Fruit fly (Drosophila melanogaster) whole organism, embryonic: Measurements from ENCODE around the gene CG15475.

Experiments
- Antp ChIP-seq: fragments of 200-800 bp; sonication (Bioruptor generic); optimal IDR thresholded peaks from 3 replicates; lab custom pipeline; 2016; ENCODE audit warnings: missing biosample characterization, missing genetic modification characterization
- Blimp-1 ChIP-seq: fragments of 200-800 bp; sonication (Bioruptor generic); optimal IDR thresholded peaks from 3 replicates; lab custom pipeline; 2018; ENCODE audit warnings: missing biosample characterization, missing genetic modification characterization, mild to moderate bottlenecking, moderate library complexity, missing genetic modification reagents
- CG10979 ChIP-seq: fragments of 200-800 bp; sonication (Bioruptor generic); optimal IDR thresholded peaks from 2 replicates; lab custom pipeline; 2018; ENCODE audit warnings: missing biosample characterization, mild to moderate bottlenecking, missing genetic modification characterization, moderate library complexity
- CG12769 ChIP-seq: fragments of 200-800 bp; sonication (Bioruptor generic); optimal IDR thresholded peaks from 2 replicates; lab custom pipeline; 2019; ENCODE audit warnings: missing biosample characterization, mild to moderate bottlenecking, missing genetic modification characterization, moderate library complexity
- CG16779 ChIP-seq: fragments of 200-800 bp; sonication (Bioruptor generic); IDR thresholded peaks from 2 replicates; pipeline ENCODE4 v1.3.6; 2022; ENCODE audit warnings: missing biosample characterization, missing genetic modification characterization
- CG17568 ChIP-seq: fragments of 200-800 bp; sonication (Bioruptor generic); optimal IDR thresholded peaks from 2 replicates; lab custom pipeline; 2018; ENCODE audit warnings: missing biosample characterization, mild to moderate bottlenecking, missing genetic modification characterization, moderate library complexity
- CG17612 ChIP-seq: fragments of 200-800 bp; sonication (Bioruptor generic); IDR thresholded peaks from 2 replicates; pipeline ENCODE4 v1.3.6; 2022; ENCODE audit warnings: missing biosample characterization, missing genetic modification characterization
- CG17912 ChIP-seq: fragments of 200-800 bp; sonication (Bioruptor generic); optimal IDR thresholded peaks from 2 replicates; lab custom pipeline; 2018; ENCODE audit warnings: missing biosample characterization, mild to moderate bottlenecking, missing genetic modification characterization
- CG18011 ChIP-seq: fragments of 200-800 bp; sonication (Bioruptor generic); optimal IDR thresholded peaks from 2 replicates; lab custom pipeline; 2017; ENCODE audit warnings: missing biosample characterization, missing genetic modification characterization, mild to moderate bottlenecking, moderate library complexity, missing genotype
- CG1832 ChIP-seq: fragments of 200-800 bp; sonication (Bioruptor generic); optimal IDR thresholded peaks from 2 replicates; lab custom pipeline; 2017; ENCODE audit warnings: missing biosample characterization, mild to moderate bottlenecking, missing genetic modification characterization, inconsistent platforms
- CG31365 ChIP-seq: fragments of 200-800 bp; sonication (Bioruptor generic); optimal IDR thresholded peaks from 2 replicates; lab custom pipeline; 2018; ENCODE audit warnings: missing biosample characterization, mild to moderate bottlenecking, missing genetic modification characterization
- CG6683 ChIP-seq: fragments of 200-800 bp; sonication (Bioruptor generic); optimal IDR thresholded peaks from 2 replicates; lab custom pipeline; 2017; ENCODE audit warnings: missing biosample characterization, mild to moderate bottlenecking, missing genetic modification characterization, missing genetic modification reagents
- CG7556 ChIP-seq: fragments of 200-800 bp; sonication (Bioruptor generic); optimal IDR thresholded peaks from 2 replicates; lab custom pipeline; 2017; ENCODE audit warnings: missing biosample characterization, mild to moderate bottlenecking, missing genetic modification characterization
- CG7839 ChIP-seq: fragments of 200-800 bp; sonication (Bioruptor generic); optimal IDR thresholded peaks from 3 replicates; lab custom pipeline; 2018; ENCODE audit warnings: missing biosample characterization, mild to moderate bottlenecking, missing genetic modification characterization, moderate library complexity
- CG7987 ChIP-seq: fragments of 200-800 bp; sonication (Bioruptor generic); optimal IDR thresholded peaks from 2 replicates; lab custom pipeline; 2018; ENCODE audit warnings: missing biosample characterization, mild to moderate bottlenecking, missing genetic modification characterization, moderate library complexity
- CG9817 ChIP-seq: fragments of 200-800 bp; sonication (Bioruptor generic); optimal IDR thresholded peaks from 2 replicates; lab custom pipeline; 2018; ENCODE audit warnings: missing biosample characterization, mild to moderate bottlenecking, missing genetic modification characterization, moderate library complexity
- Dp ChIP-seq: fragments of 200-800 bp; sonication (Bioruptor generic); optimal IDR thresholded peaks from 2 replicates; lab custom pipeline; 2018; ENCODE audit warnings: missing biosample characterization, mild to moderate bottlenecking, missing genetic modification characterization, moderate library complexity
- Fer2 ChIP-seq: fragments of 200-800 bp; sonication (Bioruptor generic); optimal IDR thresholded peaks from 2 replicates; lab custom pipeline; 2018; ENCODE audit warnings: missing biosample characterization, mild to moderate bottlenecking, missing genetic modification characterization, moderate library complexity
- Fer3 ChIP-seq: fragments of 200-800 bp; sonication (Bioruptor generic); optimal IDR thresholded peaks from 2 replicates; lab custom pipeline; 2018; ENCODE audit warnings: missing biosample characterization, mild to moderate bottlenecking, missing genetic modification characterization, moderate library complexity
- HHEX ChIP-seq: fragments of 200-800 bp; sonication (Bioruptor generic); optimal IDR thresholded peaks from 3 replicates; lab custom pipeline; 2017; ENCODE audit warnings: missing biosample characterization, mild to moderate bottlenecking, missing genetic modification characterization, missing genetic modification reagents
- Hey ChIP-seq: fragments of 200-800 bp; sonication (Bioruptor generic); optimal IDR thresholded peaks from 3 replicates; lab custom pipeline; 2018; ENCODE audit warnings: missing biosample characterization, mild to moderate bottlenecking, missing genetic modification characterization
- HmgD ChIP-seq: fragments of 200-800 bp; sonication (Bioruptor generic); optimal IDR thresholded peaks from 3 replicates; lab custom pipeline; 2016; ENCODE audit warnings: missing biosample characterization, missing genetic modification characterization
- Sry-β ChIP-seq: fragments of 200-800 bp; sonication (Bioruptor generic); optimal IDR thresholded peaks from 2 replicates; lab custom pipeline; 2018; ENCODE audit warnings: missing biosample characterization, mild to moderate bottlenecking, missing genetic modification characterization, moderate library complexity
- Sry-δ ChIP-seq: fragments of 200-800 bp; sonication (Bioruptor generic); optimal IDR thresholded peaks from 2 replicates; lab custom pipeline; 2016; ENCODE audit warnings: missing biosample characterization, missing genetic modification characterization
- amos ChIP-seq: fragments of 200-800 bp; sonication (Bioruptor generic); IDR thresholded peaks from 2 replicates; pipeline ENCODE4 v1.3.6; 2022; ENCODE audit warnings: missing biosample characterization, missing genetic modification characterization; ENCODE audit not compliant: partially characterized antibody
- btn ChIP-seq: fragments of 200-800 bp; sonication (Bioruptor generic); optimal IDR thresholded peaks from 2 replicates; lab custom pipeline; 2016; ENCODE audit warnings: missing biosample characterization, missing genetic modification characterization
- cad ChIP-seq: fragments of >200 bp; optimal IDR thresholded peaks from 2 replicates; lab custom pipeline; 2017; ENCODE audit warnings: missing biosample characterization, missing genetic modification characterization
- cas ChIP-seq: fragments of 200-800 bp; sonication (Bioruptor generic); IDR thresholded peaks from 2 replicates; pipeline ENCODE4 v1.3.6; 2022; ENCODE audit warnings: missing biosample characterization, missing genetic modification characterization
- chm ChIP-seq: fragments of 200-800 bp; sonication (Bioruptor generic); IDR thresholded peaks from 2 replicates; pipeline ENCODE4 v1.3.6; 2022; ENCODE audit warnings: missing biosample characterization, missing genetic modification characterization
- crc ChIP-seq: fragments of 200-800 bp; sonication (Bioruptor generic); optimal IDR thresholded peaks from 2 replicates; lab custom pipeline; 2016; ENCODE audit warnings: missing biosample characterization, missing genetic modification characterization
- crp ChIP-seq, 2 experiments: fragments of 200-800 bp; sonication (Bioruptor generic); optimal IDR thresholded peaks; 2 replicates in 1 of 2; 3 replicates in 1 of 2; lab custom pipeline; 2017; ENCODE audit warnings: missing biosample characterization in 2 of 2, missing genetic modification characterization in 2 of 2, mild to moderate bottlenecking in 1 of 2, moderate library complexity in 1 of 2
- dmrt11E ChIP-seq: fragments of 200-800 bp; sonication (Bioruptor generic); optimal IDR thresholded peaks from 3 replicates; lab custom pipeline; 2018; ENCODE audit warnings: missing biosample characterization, mild to moderate bottlenecking, missing genetic modification characterization, moderate library complexity
- dmrt99B ChIP-seq: fragments of 200-800 bp; sonication (Bioruptor generic); optimal IDR thresholded peaks from 2 replicates; lab custom pipeline; 2018; ENCODE audit warnings: missing biosample characterization, mild to moderate bottlenecking, missing genetic modification characterization, moderate library complexity
- dysf ChIP-seq: fragments of 200-800 bp; sonication (Bioruptor generic); IDR thresholded peaks from 3 replicates; pipeline ENCODE4 v1.3.6; 2022; ENCODE audit warnings: missing biosample characterization, missing genetic modification characterization
- ewg ChIP-seq: fragments of 200-800 bp; sonication (Bioruptor generic); optimal IDR thresholded peaks from 3 replicates; lab custom pipeline; 2017; ENCODE audit warnings: mild to moderate bottlenecking, missing biosample characterization, missing genetic modification reagents, missing genetic modification characterization
- gcm ChIP-seq: fragments of 200-800 bp; sonication (Bioruptor generic); optimal IDR thresholded peaks from 2 replicates; lab custom pipeline; 2019; ENCODE audit warnings: missing biosample characterization, mild to moderate bottlenecking, missing genetic modification characterization, moderate library complexity
- grau ChIP-seq: fragments of 200-800 bp; optimal IDR thresholded peaks from 3 replicates; lab custom pipeline; 2019; ENCODE audit warnings: missing biosample characterization, mild to moderate bottlenecking, missing genetic modification characterization, moderate library complexity
- gsb-n ChIP-seq: fragments of 200-800 bp; sonication (Bioruptor generic); optimal IDR thresholded peaks from 3 replicates; lab custom pipeline; 2018; ENCODE audit warnings: missing biosample characterization, mild to moderate bottlenecking, missing genetic modification characterization
- lab ChIP-seq: fragments of 200-800 bp; sonication (Bioruptor generic); optimal IDR thresholded peaks from 3 replicates; lab custom pipeline; 2017; ENCODE audit warnings: missing biosample characterization, missing genetic modification characterization, mild to moderate bottlenecking, moderate library complexity, missing genetic modification reagents
- mld ChIP-seq: fragments of 200-800 bp; sonication (Bioruptor generic); IDR thresholded peaks from 3 replicates; pipeline ENCODE4 v1.3.6; 2022; ENCODE audit warnings: missing biosample characterization, missing genetic modification characterization; ENCODE audit not compliant: partially characterized antibody
- nerfin-1 ChIP-seq: fragments of 200-800 bp; sonication (Bioruptor generic); optimal IDR thresholded peaks from 3 replicates; lab custom pipeline; 2019; ENCODE audit warnings: missing biosample characterization, mild to moderate bottlenecking, missing genetic modification characterization, moderate library complexity
- nerfin-2 ChIP-seq: fragments of 200-800 bp; sonication (Bioruptor generic); IDR thresholded peaks from 2 replicates; pipeline ENCODE4 v1.3.6; 2022; ENCODE audit warnings: missing biosample characterization, missing genetic modification characterization; ENCODE audit not compliant: partially characterized antibody
- pan ChIP-seq, 4 experiments: fragments of >200 bp in 3 of 4; fragments of 200-800 bp in 1 of 4; sonication (Bioruptor generic) in 1 of 4; optimal IDR thresholded peaks in 3 of 4; IDR thresholded peaks in 1 of 4; 2 replicates each; pipeline versions ENCODE4 v1.3.6 to Lab custom; 2017 to 2022; ENCODE audit warnings: missing biosample characterization in 2 of 4, missing genetic modification characterization in 2 of 4, mixed read lengths in 1 of 4
- pho ChIP-seq: fragments of 200-800 bp; sonication (Bioruptor generic); optimal IDR thresholded peaks from 2 replicates; lab custom pipeline; 2016; ENCODE audit warnings: missing biosample characterization, missing genetic modification characterization
- pum ChIP-seq: fragments of 200-800 bp; sonication (Bioruptor generic); optimal IDR thresholded peaks from 2 replicates; lab custom pipeline; 2016; ENCODE audit warnings: missing biosample characterization, missing genetic modification characterization
- ssp ChIP-seq: fragments of 200-800 bp; sonication (Bioruptor generic); IDR thresholded peaks from 2 replicates; pipeline ENCODE4 v1.3.6; 2022; ENCODE audit warnings: missing biosample characterization, missing genetic modification characterization
- tna ChIP-seq: fragments of 200-800 bp; sonication (Bioruptor generic); IDR thresholded peaks from 2 replicates; pipeline ENCODE4 v1.3.6; 2022; ENCODE audit warnings: missing biosample characterization, missing genetic modification characterization; ENCODE audit not compliant: partially characterized antibody
- trem ChIP-seq: fragments of 200-800 bp; optimal IDR thresholded peaks from 3 replicates; lab custom pipeline; 2019; ENCODE audit warnings: missing biosample characterization, mild to moderate bottlenecking, missing genetic modification characterization, moderate library complexity
- vfl ChIP-seq: fragments of 200-800 bp; sonication (Bioruptor generic); optimal IDR thresholded peaks from 2 replicates; lab custom pipeline; 2016; ENCODE audit warnings: missing biosample characterization, missing genetic modification characterization

The CG15475 gene

dm6 chr2L:20638413-20638812 is 24.1 kb downstream of the CG15475 start (continued):
- no peak for TF ChIP-seq CG17912 (GFP tag; lab: Kevin White, UChicago)
- TF ChIP-seq pho (GFP tag; lab: Kevin White, UChicago): no peak
- TF ChIP-seq Hey (tag; lab: Kevin White, UChicago): no peak
- TF ChIP-seq CG31365 (tag; lab: Kevin White, UChicago): no peak
- TF ChIP-seq Sry-β (GFP tag; lab: Kevin White, UChicago): no peak
- no peak for TF ChIP-seq dmrt11E (tag; lab: Kevin White, UChicago)
- no peak for TF ChIP-seq dysf (GFP tag; lab: Robert Waterston, UW)
- TF ChIP-seq CG7556 (GFP tag; lab: Kevin White, UChicago): no peak
- TF ChIP-seq gsb-n (tag; lab: Kevin White, UChicago): no peak
- no peak for TF ChIP-seq Fer2 (tag; lab: Kevin White, UChicago)
- TF ChIP-seq nerfin-1: no peak
- TF ChIP-seq Fer3 (tag; lab: Kevin White, UChicago): no peak
- peak; percentile 67 for TF ChIP-seq CG12769
- no peak for TF ChIP-seq Antp (GFP tag; lab: Kevin White, UChicago)
- TF ChIP-seq cad: no peak
- TF ChIP-seq CG10979 (tag; lab: Kevin White, UChicago): no peak
- peak; percentile 68 for TF ChIP-seq trem (tag; lab: Kevin White, UChicago)
- TF ChIP-seq dmrt99B (tag; lab: Kevin White, UChicago): no peak
- TF ChIP-seq pan (optimal IDR thresholded peaks at IDR 0.05; lab: Kevin White, UChicago): no peak
- no peak for TF ChIP-seq pan (GFP tag; optimal IDR thresholded peaks at IDR 0.05 in 1 of 2, IDR thresholded peaks at IDR 0.05 in 1 of 2)
- TF ChIP-seq cas: no peak
- no peak for TF ChIP-seq gcm
- TF ChIP-seq ewg (GFP tag; lab: Kevin White, UChicago): no peak
- TF ChIP-seq ssp (GFP tag; lab: Robert Waterston, UW): no peak
- no peak for TF ChIP-seq CG6683 (GFP tag; lab: Kevin White, UChicago)
- peak in 1 of 2 experiments; percentile 52 for TF ChIP-seq crp (GFP tag; optimal IDR thresholded peaks at IDR 0.05; lab: Kevin White, UChicago)
- no peak for TF ChIP-seq CG16779 (GFP tag; lab: Robert Waterston, UW)
- no peak for TF ChIP-seq btn (GFP tag; lab: Kevin White, UChicago)
- TF ChIP-seq Sry-δ: peak; percentile 19
- no peak for TF ChIP-seq CG18011
- TF ChIP-seq tna (GFP tag; lab: Robert Waterston, UW): no peak
- TF ChIP-seq CG1832 (GFP tag; lab: Kevin White, UChicago): peak; percentile 45
- TF ChIP-seq amos (GFP tag; lab: Robert Waterston, UW): peak; percentile 32
- TF ChIP-seq chm (GFP tag; lab: Robert Waterston, UW): no peak
- TF ChIP-seq CG17612: no peak
- no peak for TF ChIP-seq pum (GFP tag; lab: Kevin White, UChicago)
- no peak for TF ChIP-seq CG7987
- no peak for TF ChIP-seq Blimp-1
- TF ChIP-seq CG17568: no peak
- TF ChIP-seq CG9817 (tag; lab: Kevin White, UChicago): no peak
- TF ChIP-seq nerfin-2: no peak
- peak; percentile 96 for TF ChIP-seq Dp (GFP tag; lab: Kevin White, UChicago)
- TF ChIP-seq lab (GFP tag; lab: Kevin White, UChicago): no peak
- TF ChIP-seq grau (tag; lab: Kevin White, UChicago): peak; percentile 2
- no peak for TF ChIP-seq CG7839 (tag; lab: Kevin White, UChicago)
- TF ChIP-seq HHEX: no peak
- peak; percentile 32 for TF ChIP-seq HmgD (GFP tag; lab: Kevin White, UChicago)
- no peak for TF ChIP-seq crc (GFP tag; lab: Kevin White, UChicago)
- no peak for TF ChIP-seq vfl (GFP tag; lab: Kevin White, UChicago)
- TF ChIP-seq mld: peak; percentile 44; the same call in 1 of the 3 replicates
